Worm (Caenorhabditis elegans): ENCODE measurements around the gene sysm-1.
A peak's percentile ranks its signal among the peaks of the same experiment; 100 is the strongest.

Gene sysm-1

DNA sequence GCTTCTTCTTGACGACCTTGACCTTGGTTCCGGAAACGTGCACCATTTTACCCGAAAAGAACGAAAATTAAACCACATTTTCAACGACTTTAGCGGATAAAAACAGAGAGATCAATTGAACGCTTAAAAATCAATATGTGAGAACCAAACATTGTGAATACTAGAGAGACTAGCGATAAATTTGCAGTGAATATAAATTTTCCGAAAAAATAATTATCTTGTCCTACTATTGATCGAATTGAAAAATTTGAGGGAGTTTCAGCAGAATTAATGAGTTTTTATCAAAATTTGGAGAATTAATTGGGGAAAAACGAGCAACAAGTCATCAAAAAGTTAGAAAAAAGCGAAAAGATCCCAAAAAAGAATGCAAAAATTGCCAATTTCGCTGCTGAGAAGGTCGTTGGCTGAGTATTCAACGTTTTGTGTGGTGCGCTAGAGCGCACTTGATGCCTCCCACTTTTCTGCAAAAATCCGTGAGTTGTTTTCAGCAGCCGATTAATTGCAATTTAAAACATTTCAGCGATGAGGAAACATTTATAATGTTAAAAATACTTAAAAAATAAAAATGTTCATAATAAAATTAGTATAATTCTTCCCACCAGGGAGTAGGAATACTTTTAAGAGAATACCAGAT lies 25.8 kb downstream of the sysm-1 start, which contains the start of gene rpl-32:
TSS of gene rpl-32 (minus strand) at position 51 of the 634 bp plus-strand sequence.
- no peak for TF ChIP-seq pat-9 (tag; optimal IDR thresholded peaks at IDR 0.05)
- TF ChIP-seq unc-42 (tag; optimal IDR thresholded peaks at IDR 0.05), result peak; percentile 3
- no peak for TF ChIP-seq tbx-7 (tag; optimal IDR thresholded peaks at IDR 0.05)
- peak; percentile 71 for TF ChIP-seq nfya-1 (tag; optimal IDR thresholded peaks at IDR 0.05)
- TF ChIP-seq ceh-31 (tag; optimal IDR thresholded peaks at IDR 0.05), result peak; percentile 38
- peak; percentile 26 for TF ChIP-seq elt-2 (tag; optimal IDR thresholded peaks at IDR 0.05)
- no peak for TF ChIP-seq lin-11 (tag; optimal IDR thresholded peaks at IDR 0.05)
- TF ChIP-seq ceh-18 (tag; optimal IDR thresholded peaks at IDR 0.05), result no peak
- TF ChIP-seq pax-1 (tag; optimal IDR thresholded peaks at IDR 0.05), result peak; percentile 15
- peak; percentile 6 for TF ChIP-seq unc-55 (GFP tag; optimal IDR thresholded peaks at IDR 0.05)
- TF ChIP-seq dve-1 (tag; optimal IDR thresholded peaks at IDR 0.05), result peak; percentile 30

DNA sequence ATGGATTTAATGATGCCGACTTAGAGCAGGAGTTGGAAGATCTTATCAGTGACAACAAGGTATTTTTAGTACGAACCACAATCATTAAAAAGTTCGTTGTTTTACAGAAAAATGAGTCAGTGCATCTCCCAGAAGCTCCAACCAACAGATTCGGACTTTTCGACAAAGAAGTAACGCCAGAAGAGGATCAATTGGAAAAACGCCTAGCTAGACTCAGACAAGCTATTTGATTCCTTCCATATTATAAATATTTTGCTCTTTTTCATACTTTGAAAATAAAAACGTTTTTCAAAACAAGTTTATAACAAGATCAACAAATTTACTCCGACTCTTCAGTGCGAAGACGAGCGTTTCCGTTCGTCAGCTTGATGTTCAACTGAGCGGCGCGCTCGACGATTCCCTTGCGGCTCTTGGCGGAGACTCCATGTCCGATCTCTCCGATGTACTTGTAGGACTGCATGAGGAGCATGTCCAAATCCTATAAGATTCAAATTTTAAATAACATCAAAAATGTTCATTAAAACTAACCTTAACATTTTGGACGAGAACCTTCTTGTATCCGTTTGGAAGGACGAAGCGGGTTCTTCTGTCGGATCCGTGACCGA lies 26.7 kb downstream of the sysm-1 start:
- TF ChIP-seq che-1 (tag; optimal IDR thresholded peaks at IDR 0.05), result no peak
- TF ChIP-seq pha-2 (tag; optimal IDR thresholded peaks at IDR 0.05), result no peak
- TF ChIP-seq hlh-13 (GFP tag; optimal IDR thresholded peaks at IDR 0.05), result no peak
- TF ChIP-seq C38D4.7 (GFP tag; optimal IDR thresholded peaks at IDR 0.05), result no peak
- no peak for TF ChIP-seq gmeb-2 (tag; optimal IDR thresholded peaks at IDR 0.05)
- TF ChIP-seq ceh-18 (tag; optimal IDR thresholded peaks at IDR 0.05), result no peak
- no peak for TF ChIP-seq sox-4 (tag; optimal IDR thresholded peaks at IDR 0.05)
- no peak for TF ChIP-seq elt-4 (tag; optimal IDR thresholded peaks at IDR 0.05)
- no peak for TF ChIP-seq C08G9.2 (tag; optimal IDR thresholded peaks at IDR 0.05)
- no peak for TF ChIP-seq syd-9 (tag; optimal IDR thresholded peaks at IDR 0.05)
- no peak for TF ChIP-seq ets-4 (tag; optimal IDR thresholded peaks at IDR 0.05)
- TF ChIP-seq ceh-45 (GFP tag; IDR thresholded peaks at IDR 0.05), result no peak
- no peak for TF ChIP-seq ceh-22 (tag; optimal IDR thresholded peaks at IDR 0.05)
- TF ChIP-seq fkh-10 (GFP tag; optimal IDR thresholded peaks at IDR 0.05), result no peak

DNA sequence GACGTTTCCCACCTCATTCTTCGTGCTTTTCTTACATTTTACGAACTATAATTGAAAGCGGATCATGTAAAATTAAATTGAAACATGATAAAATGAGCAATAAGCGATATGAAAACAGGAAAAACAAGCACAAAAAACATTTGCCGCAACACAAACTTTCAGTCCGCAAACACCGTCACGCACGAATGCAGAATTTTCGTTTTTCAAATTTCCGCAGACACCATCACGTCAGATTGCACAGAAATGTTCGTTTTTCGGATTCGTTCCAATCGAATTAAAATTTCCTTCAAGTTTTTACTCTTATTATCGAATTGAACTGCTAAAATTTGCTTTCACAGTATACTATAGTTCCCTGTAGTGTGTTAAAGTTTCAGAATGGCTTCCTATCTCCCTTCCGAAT lies 28.4 kb downstream of the sysm-1 start, which contains the start of gene chmp-7:
TSS of gene chmp-7 (plus strand) at position 369 of the 400 bp plus-strand sequence.
- peak; percentile 9 for TF ChIP-seq ceh-19 (GFP tag; optimal IDR thresholded peaks at IDR 0.05)
- no peak for TF ChIP-seq gmeb-2 (tag; optimal IDR thresholded peaks at IDR 0.05)
- no peak for TF ChIP-seq ceh-34 (tag; optimal IDR thresholded peaks at IDR 0.05)
- TF ChIP-seq unc-86 (tag; optimal IDR thresholded peaks at IDR 0.05), result peak; percentile 42
- TF ChIP-seq C38D4.7 (GFP tag; optimal IDR thresholded peaks at IDR 0.05), result no peak
- TF ChIP-seq K02D7.2 (tag; optimal IDR thresholded peaks at IDR 0.05), result no peak
- peak; percentile 0 for TF ChIP-seq ceh-2 (tag; optimal IDR thresholded peaks at IDR 0.05)
- TF ChIP-seq rnt-1 (tag; optimal IDR thresholded peaks at IDR 0.05), result peak; percentile 64
- TF ChIP-seq ceh-30 (tag; optimal IDR thresholded peaks at IDR 0.05), result peak; percentile 89
- TF ChIP-seq hlh-30 (tag; optimal IDR thresholded peaks at IDR 0.05; ENCODE audit: insufficient read depth), result no peak
- peak; percentile 54 for TF ChIP-seq ceh-14 (tag; optimal IDR thresholded peaks at IDR 0.05)
- TF ChIP-seq ztf-16 (tag; optimal IDR thresholded peaks at IDR 0.05), result peak; percentile 59
- TF ChIP-seq hlh-13 (GFP tag; optimal IDR thresholded peaks at IDR 0.05), result no peak
- peak; percentile 60 for TF ChIP-seq ceh-31 (tag; optimal IDR thresholded peaks at IDR 0.05)
- TF ChIP-seq eyg-1 (tag; optimal IDR thresholded peaks at IDR 0.05), result no peak
- TF ChIP-seq lin-11 (tag; optimal IDR thresholded peaks at IDR 0.05), result no peak
- no peak for TF ChIP-seq pqm-1 (tag; optimal IDR thresholded peaks at IDR 0.05)
- no peak for TF ChIP-seq ahr-1 (tag; optimal IDR thresholded peaks at IDR 0.05)
- TF ChIP-seq hlh-8 (tag; optimal IDR thresholded peaks at IDR 0.05), result no peak
- no peak for TF ChIP-seq pros-1 (tag; optimal IDR thresholded peaks at IDR 0.05)
- TF ChIP-seq dmd-4 (tag; optimal IDR thresholded peaks at IDR 0.05; ENCODE audit: borderline replicate concordance), result no peak
- TF ChIP-seq ref-2 (tag; optimal IDR thresholded peaks at IDR 0.05), result peak; percentile 68
- peak; percentile 53 for TF ChIP-seq pax-1 (tag; optimal IDR thresholded peaks at IDR 0.05)
- TF ChIP-seq npax-4 (tag; optimal IDR thresholded peaks at IDR 0.05), result no peak
- no peak for TF ChIP-seq unc-3 (GFP tag; conservative IDR thresholded peaks at IDR 0.05)
- peak; percentile 9 for TF ChIP-seq unc-3 (tag; optimal IDR thresholded peaks at IDR 0.05)
- no peak for TF ChIP-seq ceh-48 (tag; optimal IDR thresholded peaks at IDR 0.05)
- TF ChIP-seq C08G9.2 (tag; optimal IDR thresholded peaks at IDR 0.05), result peak; percentile 34
- TF ChIP-seq tbx-7 (tag; optimal IDR thresholded peaks at IDR 0.05), result no peak
- TF ChIP-seq ceh-18 (tag; optimal IDR thresholded peaks at IDR 0.05), result peak; percentile 55
- TF ChIP-seq ama-1 (optimal IDR thresholded peaks at IDR 0.05), result no peak
- no peak for TF ChIP-seq sox-2 (GFP tag; IDR thresholded peaks at IDR 0.05)
- no peak for TF ChIP-seq lim-6 (tag; optimal IDR thresholded peaks at IDR 0.05)
- no peak for TF ChIP-seq fkh-10 (GFP tag; optimal IDR thresholded peaks at IDR 0.05)
